Fruit fly (Drosophila melanogaster): ENCODE measurements around the gene Gdap1.

Gdap1 gene

DNA sequence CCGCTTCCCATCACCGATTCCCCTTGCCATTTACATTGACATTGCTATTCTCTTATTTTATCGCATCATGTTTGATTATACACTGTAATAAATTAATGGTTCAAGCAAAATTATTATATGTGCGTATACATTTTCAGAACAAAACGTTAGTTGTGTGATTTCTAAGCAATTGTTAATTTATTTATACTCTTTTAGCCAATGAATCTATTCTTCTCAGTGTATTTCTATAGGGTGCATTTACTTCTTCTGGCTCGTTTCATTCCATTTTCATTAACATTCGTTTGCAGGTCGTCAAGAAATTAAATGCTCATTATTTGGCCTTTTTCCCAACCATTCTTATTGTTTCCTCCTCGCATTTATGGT is 45.8 kb downstream of the Gdap1 start (continued):
- TF ChIP-seq schlank (tag; optimal IDR thresholded peaks at IDR 0.05) (peak; percentile 2), Fer2 (tag; optimal IDR thresholded peaks at IDR 0.05) (no peak), sens-2 (GFP tag; IDR thresholded peaks at IDR 0.05) (0 out of 2 replicates have a peak, but pooled peaks have one; percentile 37), CG11398 (GFP tag; optimal IDR thresholded peaks at IDR 0.05) (no peak), amos (GFP tag; IDR thresholded peaks at IDR 0.05; ENCODE audit: partially characterized antibody) (no peak), kah (GFP tag; optimal IDR thresholded peaks at IDR 0.05) (no peak), seq (GFP tag; IDR thresholded peaks at IDR 0.05) (no peak), wor (GFP tag; IDR thresholded peaks at IDR 0.05) (peak; percentile 35; the same call in 1 of the 2 replicates), cas (GFP tag; IDR thresholded peaks at IDR 0.05) (no peak), CG30431 (GFP tag; optimal IDR thresholded peaks at IDR 0.05) (peak; percentile 30), bigmax (GFP tag; optimal IDR thresholded peaks at IDR 0.05) (no peak), Spps (tag; optimal IDR thresholded peaks at IDR 0.05) (peak; percentile 75), al (GFP tag; IDR thresholded peaks at IDR 0.05) (no peak), CG13296 (GFP tag; optimal IDR thresholded peaks at IDR 0.05) (no peak), Ssrp (tag; optimal IDR thresholded peaks at IDR 0.05) (peak; percentile 77), Nf-YA (GFP tag; IDR thresholded peaks at IDR 0.05) (0 out of 2 replicates have a peak, but pooled peaks have one; percentile 33), CG11504 (tag; optimal IDR thresholded peaks at IDR 0.05) (peak; percentile 69), CG6272 (GFP tag; IDR thresholded peaks at IDR 0.05) (no peak), sens (GFP tag) (peak; percentile 94), Six4 (GFP tag; optimal IDR thresholded peaks at IDR 0.05) (peak; percentile 41), bsh (GFP tag; optimal IDR thresholded peaks at IDR 0.05) (peak in 1 of 2 experiments; percentile 87), lov (optimal IDR thresholded peaks at IDR 0.05) (no peak), lov (GFP tag; IDR thresholded peaks at IDR 0.05) (peak; percentile 79; the same call in 2 of the 3 replicates), CG1647 (GFP tag; optimal IDR thresholded peaks at IDR 0.05) (no peak), HLH54F (GFP tag; optimal IDR thresholded peaks at IDR 0.05) (no peak), jigr1 (GFP tag; IDR thresholded peaks at IDR 0.05) (peak; percentile 41; the same call in 1 of the 3 replicates), Gsc (GFP tag; IDR thresholded peaks at IDR 0.05) (0 out of 2 replicates have a peak, but pooled peaks have one; percentile 10), exex (tag; optimal IDR thresholded peaks at IDR 0.05) (no peak), CG1832 (GFP tag; optimal IDR thresholded peaks at IDR 0.05) (no peak), fru (optimal IDR thresholded peaks at IDR 0.05) (no peak), CG17612 (GFP tag; IDR thresholded peaks at IDR 0.05) (no peak), corto (GFP tag; optimal IDR thresholded peaks at IDR 0.05) (no peak), CG7357 (GFP tag; IDR thresholded peaks at IDR 0.05) (peak; percentile 32; the same call in 1 of the 3 replicates), CG11560 (tag; IDR thresholded peaks at IDR 0.05) (no peak), nerfin-2 (GFP tag; IDR thresholded peaks at IDR 0.05; ENCODE audit: partially characterized antibody) (no peak), CG2202 (tag; optimal IDR thresholded peaks at IDR 0.05) (peak; percentile 23), grau (tag; optimal IDR thresholded peaks at IDR 0.05) (peak; percentile 66), CG4424 (GFP tag; optimal IDR thresholded peaks at IDR 0.05) (peak; percentile 69), CG14441 (GFP tag; IDR thresholded peaks at IDR 0.05) (peak; percentile 55), CG3407 (GFP tag; optimal IDR thresholded peaks at IDR 0.05) (peak; percentile 23), CG9437 (GFP tag; optimal IDR thresholded peaks at IDR 0.05) (no peak), dan (GFP tag; IDR thresholded peaks at IDR 0.05) (no peak), CG12942 (GFP tag; optimal IDR thresholded peaks at IDR 0.05) (peak; percentile 18), gro (GFP tag; optimal IDR thresholded peaks at IDR 0.05) (no peak), Hr78 (GFP tag; optimal IDR thresholded peaks at IDR 0.05) (no peak), CG12236 (GFP tag; optimal IDR thresholded peaks at IDR 0.05) (peak; percentile 33), CG18599 (GFP tag; optimal IDR thresholded peaks at IDR 0.05) (peak; percentile 4), Mrtf (GFP tag; IDR thresholded peaks at IDR 0.05) (peak; percentile 55; the same call in 2 of the 3 replicates), pb (GFP tag; optimal IDR thresholded peaks at IDR 0.05) (no peak), pzg (GFP tag; optimal IDR thresholded peaks at IDR 0.05) (no peak), CG15073 (GFP tag; optimal IDR thresholded peaks at IDR 0.05) (no peak), CG4854 (GFP tag; optimal IDR thresholded peaks at IDR 0.05) (peak; percentile 14)

All from whole organism, embryonic.